Worm (Caenorhabditis elegans) whole organism, young adult: Measurements from ENCODE around the gene clec-141.
A peak's percentile ranks its signal among the peaks of the same experiment; 100 is the strongest.

ENCODE experiments used
- B0261.1 ChIP-seq: sonication (generic microtip); optimal IDR thresholded peaks from 2 replicates; lab custom pipeline; 2016; ENCODE audit warnings: mild to moderate bottlenecking, missing genetic modification characterization, moderate library complexity, missing compliant biosample characterization
- B0336.3 ChIP-seq: fragments of 200-800 bp; sonication (Bioruptor generic); IDR thresholded peaks from 2 replicates; pipeline ENCODE4 v1.3.6; 2022; ENCODE audit warnings: missing genetic modification characterization, missing compliant biosample characterization
- D2030.7 ChIP-seq: fragments of 200-800 bp; sonication (Bioruptor generic); IDR thresholded peaks from 2 replicates; pipeline ENCODE4 v1.3.6; 2022; ENCODE audit warnings: missing genetic modification reagents, missing genetic modification characterization, missing compliant biosample characterization
- F10E7.11 ChIP-seq: sonication (generic microtip); optimal IDR thresholded peaks from 2 replicates; lab custom pipeline; 2017; ENCODE audit warnings: mild to moderate bottlenecking, missing genetic modification characterization, moderate library complexity, missing compliant biosample characterization
- F22D6.2 ChIP-seq: sonication (generic microtip); optimal IDR thresholded peaks from 2 replicates; lab custom pipeline; 2016; ENCODE audit warnings: mild to moderate bottlenecking, missing genetic modification characterization, missing compliant biosample characterization
- F33H1.4 ChIP-seq: fragments of 200-800 bp; sonication (Bioruptor generic); IDR thresholded peaks from 2 replicates; pipeline ENCODE4 v1.3.6; 2022; ENCODE audit warnings: missing genetic modification reagents, missing genetic modification characterization, missing compliant biosample characterization
- F55B11.4 ChIP-seq: sonication (generic microtip); optimal IDR thresholded peaks from 2 replicates; lab custom pipeline; 2016; ENCODE audit warnings: missing compliant biosample characterization, missing genetic modification characterization, borderline replicate concordance; ENCODE audit not compliant: insufficient read depth
- F57A8.1 ChIP-seq: fragments of 200-800 bp; sonication (Bioruptor generic); optimal IDR thresholded peaks from 2 replicates; lab custom pipeline; 2018; ENCODE audit warnings: mild to moderate bottlenecking, missing genetic modification characterization, moderate library complexity, missing compliant biosample characterization
- F57C9.4 ChIP-seq: sonication (generic microtip); optimal IDR thresholded peaks from 2 replicates; lab custom pipeline; 2017; ENCODE audit warnings: mild to moderate bottlenecking, missing genetic modification characterization, missing compliant biosample characterization
- Y53F4B.3 ChIP-seq: fragments of 200-800 bp; sonication (Bioruptor generic); IDR thresholded peaks from 2 replicates; pipeline ENCODE4 v1.3.6; 2022; ENCODE audit warnings: missing genetic modification reagents, missing genetic modification characterization, missing compliant biosample characterization
- Y53G8AR.9 ChIP-seq: fragments of 200-800 bp; sonication (Bioruptor generic); conservative IDR thresholded peaks from 2 replicates; pipeline ENCODE4 v1.3.6; 2022; ENCODE audit warnings: missing genetic modification reagents, missing genetic modification characterization, missing compliant biosample characterization
- Y56A3A.18 ChIP-seq: fragments of 200-800 bp; sonication (Bioruptor generic); IDR thresholded peaks from 2 replicates; pipeline ENCODE4 v1.3.6; 2022; ENCODE audit warnings: missing genetic modification reagents, missing genetic modification characterization, missing compliant biosample characterization
- aptf-3 ChIP-seq: fragments of 200-800 bp; sonication (Bioruptor generic); IDR thresholded peaks from 2 replicates; pipeline ENCODE4 v1.3.6; 2022; ENCODE audit warnings: missing genetic modification characterization, missing compliant biosample characterization
- attf-3 ChIP-seq: fragments of 200-800 bp; sonication (Bioruptor generic); conservative IDR thresholded peaks from 2 replicates; pipeline ENCODE4 v1.3.6; 2022; ENCODE audit warnings: missing genetic modification reagents, missing genetic modification characterization, missing compliant biosample characterization
- bed-2 ChIP-seq: fragments of 200-800 bp; sonication (Bioruptor generic); IDR thresholded peaks from 2 replicates; pipeline ENCODE4 v1.3.6; 2022; ENCODE audit warnings: missing genetic modification reagents, missing genetic modification characterization, missing compliant biosample characterization
- cebp-2 ChIP-seq: fragments of 200-800 bp; sonication (Bioruptor generic); IDR thresholded peaks from 2 replicates; pipeline ENCODE4 v1.3.6; 2022; ENCODE audit warnings: missing genetic modification characterization, missing compliant biosample characterization
- ceh-79 ChIP-seq: sonication (generic microtip); optimal IDR thresholded peaks from 2 replicates; lab custom pipeline; 2017; ENCODE audit warnings: mild to moderate bottlenecking, missing genetic modification characterization, missing compliant biosample characterization
- die-1 ChIP-seq: sonication (generic microtip); optimal IDR thresholded peaks from 2 replicates; lab custom pipeline; 2016; ENCODE audit warnings: missing genotype, mild to moderate bottlenecking, missing genetic modification characterization, missing compliant biosample characterization
- dpff-1 ChIP-seq: sonication (generic microtip); optimal IDR thresholded peaks from 2 replicates; lab custom pipeline; 2017; ENCODE audit warnings: mild to moderate bottlenecking, missing genetic modification characterization, missing compliant biosample characterization
- dpl-1 ChIP-seq: fragments of 150-350 bp; optimal IDR thresholded peaks from 2 replicates; lab custom pipeline; 2014; ENCODE audit warnings: missing biosample characterization, missing genetic modification reagents, missing genetic modification characterization
- efl-1 ChIP-seq: fragments of 150-350 bp; optimal IDR thresholded peaks from 2 replicates; lab custom pipeline; 2014; ENCODE audit warnings: missing biosample characterization, missing genetic modification reagents, missing genetic modification characterization
- egl-18 ChIP-seq: fragments of 200-800 bp; sonication (Bioruptor generic); IDR thresholded peaks from 2 replicates; pipeline ENCODE4 v1.3.6; 2022; ENCODE audit warnings: missing genetic modification reagents, missing genetic modification characterization, missing compliant biosample characterization
- egl-44 ChIP-seq: fragments of 200-800 bp; sonication (Bioruptor generic); IDR thresholded peaks from 2 replicates; pipeline ENCODE4 v1.3.6; 2022; ENCODE audit warnings: missing genetic modification reagents, missing genetic modification characterization, missing compliant biosample characterization
- him-1 ChIP-seq: sonication (generic microtip); optimal IDR thresholded peaks from 2 replicates; lab custom pipeline; 2016; ENCODE audit warnings: missing genotype, missing genetic modification reagents, missing genetic modification characterization, missing compliant biosample characterization
- hrde-1 ChIP-seq: sonication (generic microtip); optimal IDR thresholded peaks from 2 replicates; lab custom pipeline; 2016; ENCODE audit warnings: missing genetic modification characterization, mild to moderate bottlenecking, missing compliant biosample characterization, moderate library complexity, missing genotype, missing genetic modification reagents, borderline replicate concordance
- lag-1 ChIP-seq: fragments of 200-800 bp; sonication (Bioruptor generic); IDR thresholded peaks from 2 replicates; pipeline ENCODE4 v1.3.6; 2022; ENCODE audit warnings: missing genetic modification reagents, missing genetic modification characterization, missing compliant biosample characterization
- let-526 ChIP-seq: fragments of 200-800 bp; sonication (Bioruptor generic); IDR thresholded peaks from 2 replicates; pipeline ENCODE4 v1.3.6; 2022; ENCODE audit warnings: missing genetic modification reagents, missing genetic modification characterization, missing compliant biosample characterization
- let-607 ChIP-seq, 2 experiments: fragments of 200-800 bp in 1 of 2; sonication (Bioruptor generic) in 1 of 2; sonication (generic microtip) in 1 of 2; optimal IDR thresholded peaks; 2 replicates each; lab custom pipeline; 2016 to 2018; ENCODE audit warnings: mild to moderate bottlenecking in 2 of 2, missing compliant biosample characterization in 2 of 2, missing genetic modification characterization in 2 of 2, moderate library complexity in 2 of 2, missing genotype in 1 of 2
- lin-26 ChIP-seq: fragments of 200-800 bp; sonication (Bioruptor generic); IDR thresholded peaks from 2 replicates; pipeline ENCODE4 v1.3.6; 2022; ENCODE audit warnings: missing genetic modification reagents, missing genetic modification characterization, missing compliant biosample characterization
- lin-40 ChIP-seq: sonication (generic microtip); optimal IDR thresholded peaks from 2 replicates; lab custom pipeline; 2016; ENCODE audit warnings: missing genetic modification characterization, mild to moderate bottlenecking, missing compliant biosample characterization, missing genotype, missing genetic modification reagents
- lir-1 ChIP-seq: fragments of 200-800 bp; sonication (Bioruptor generic); conservative IDR thresholded peaks from 2 replicates; pipeline ENCODE4 v1.3.6; 2022; ENCODE audit warnings: missing genetic modification reagents, missing genetic modification characterization, missing compliant biosample characterization
- lsl-1 ChIP-seq: fragments of 200-800 bp; sonication (Bioruptor generic); optimal IDR thresholded peaks from 2 replicates; lab custom pipeline; 2018; ENCODE audit warnings: mild to moderate bottlenecking, missing genetic modification characterization, moderate library complexity, missing compliant biosample characterization
- mel-28 ChIP-seq: sonication (generic microtip); optimal IDR thresholded peaks from 2 replicates; lab custom pipeline; 2016; ENCODE audit warnings: borderline replicate concordance, mild to moderate bottlenecking, missing genetic modification characterization, missing compliant biosample characterization
- mes-4 ChIP-seq: sonication (generic microtip); optimal IDR thresholded peaks from 2 replicates; lab custom pipeline; 2016; ENCODE audit warnings: missing genotype, missing genetic modification characterization, missing compliant biosample characterization
- nhr-80 ChIP-seq: sonication (generic microtip); optimal IDR thresholded peaks from 2 replicates; lab custom pipeline; 2016; ENCODE audit warnings: missing genetic modification characterization, missing compliant biosample characterization
- pbrm-1 ChIP-seq: fragments of 200-800 bp; sonication (Bioruptor generic); IDR thresholded peaks from 2 replicates; pipeline ENCODE4 v1.3.6; 2022; ENCODE audit warnings: missing genetic modification reagents, missing genetic modification characterization, missing compliant biosample characterization
- pha-4 ChIP-seq: fragments of 150-350 bp; sonication (generic microtip); optimal IDR thresholded peaks from 2 replicates; lab custom pipeline; 2014; ENCODE audit warnings: missing biosample characterization, missing genetic modification reagents, missing genetic modification characterization
- rcor-1 ChIP-seq: fragments of 200-800 bp; sonication (Bioruptor generic); IDR thresholded peaks from 2 replicates; pipeline ENCODE4 v1.3.6; 2022; ENCODE audit warnings: missing genetic modification reagents, missing genetic modification characterization, missing compliant biosample characterization
- repo-1 ChIP-seq: sonication (generic microtip); optimal IDR thresholded peaks from 2 replicates; lab custom pipeline; 2017; ENCODE audit warnings: mild to moderate bottlenecking, missing genetic modification characterization, missing compliant biosample characterization
- rpc-1 ChIP-seq, 2 experiments: fragments of 150-350 bp in 1 of 2; sonication (generic microtip) in 1 of 2; optimal IDR thresholded peaks; 2 replicates each; lab custom pipeline; 2014 to 2018; ENCODE audit warnings: missing biosample characterization in 1 of 2, missing genetic modification characterization in 1 of 2, missing genetic modification reagents in 1 of 2, missing genotype in 1 of 2
- snpc-3.4 ChIP-seq: sonication (generic microtip); optimal IDR thresholded peaks from 2 replicates; lab custom pipeline; 2017; ENCODE audit warnings: missing genetic modification characterization, mild to moderate bottlenecking, missing compliant biosample characterization, antibody characterized with exemption, moderate library complexity, missing genotype, missing genetic modification reagents
- tbx-9 ChIP-seq: sonication (generic microtip); optimal IDR thresholded peaks from 2 replicates; lab custom pipeline; 2016; ENCODE audit warnings: borderline replicate concordance, missing genetic modification characterization, inconsistent platforms, missing compliant biosample characterization
- unc-62 ChIP-seq: fragments of 150-350 bp; optimal IDR thresholded peaks from 2 replicates; lab custom pipeline; 2014; ENCODE audit warnings: missing biosample characterization, missing genetic modification reagents, missing genetic modification characterization
- xnd-1 ChIP-seq: sonication (generic microtip); optimal IDR thresholded peaks from 2 replicates; lab custom pipeline; 2016; ENCODE audit warnings: missing genotype, missing genetic modification reagents, missing genetic modification characterization, missing compliant biosample characterization
- zim-3 ChIP-seq: sonication (generic microtip); optimal IDR thresholded peaks from 2 replicates; lab custom pipeline; 2017; ENCODE audit warnings: mild to moderate bottlenecking, missing genetic modification characterization, moderate library complexity, missing compliant biosample characterization
- ztf-22 ChIP-seq: fragments of 200-800 bp; sonication (Bioruptor generic); optimal IDR thresholded peaks from 2 replicates; lab custom pipeline; 2018; ENCODE audit warnings: mild to moderate bottlenecking, missing genetic modification characterization, moderate library complexity, missing compliant biosample characterization
- ztf-28 ChIP-seq: fragments of 200-800 bp; sonication (Bioruptor generic); IDR thresholded peaks from 2 replicates; pipeline ENCODE4 v1.3.6; 2022; ENCODE audit warnings: missing genetic modification reagents, missing genetic modification characterization, missing compliant biosample characterization
- ztf-6 ChIP-seq: fragments of 200-800 bp; sonication (Bioruptor generic); IDR thresholded peaks from 2 replicates; pipeline ENCODE4 v1.3.6; 2022; ENCODE audit warnings: missing genetic modification reagents, missing genetic modification characterization, missing compliant biosample characterization

The clec-141 gene

ce11 chrII:5389831-5390323 is 17.6 kb downstream of the clec-141 start, which contains the start of gene ndx-6 (continued):
- TF ChIP-seq let-526 (GFP tag; lab: Robert Waterston, UW) (no peak), cebp-2 (GFP tag; lab: Robert Waterston, UW) (no peak), lsl-1 (peak; percentile 46), ceh-79 (tag; lab: Kevin White, UChicago) (no peak), xnd-1 (tag; lab: Kevin White, UChicago) (peak; percentile 26), unc-62 (no peak), ztf-28 (GFP tag; lab: Robert Waterston, UW) (no peak), rpc-1 (optimal IDR thresholded peaks at IDR 0.05; lab: Kevin White, UChicago) (no peak), rpc-1 (tag; optimal IDR thresholded peaks at IDR 0.05; lab: Kevin White, UChicago) (no peak), Y56A3A.18 (GFP tag; lab: Robert Waterston, UW) (no peak), egl-18 (GFP tag; lab: Robert Waterston, UW) (no peak), attf-3 (GFP tag; lab: Robert Waterston, UW) (0 out of 2 replicates have a peak, but pooled peaks have one; percentile 33), efl-1 (GFP tag; lab: Kevin White, UChicago) (peak; percentile 85), F22D6.2 (no peak), mes-4 (no peak), dpff-1 (no peak), repo-1 (peak; percentile 58), ztf-6 (GFP tag; lab: Robert Waterston, UW) (no peak), nhr-80 (tag; lab: Kevin White, UChicago) (peak; percentile 40), bed-2 (GFP tag; lab: Robert Waterston, UW) (no peak), egl-44 (GFP tag; lab: Robert Waterston, UW) (no peak), mel-28 (no peak), die-1 (tag; lab: Kevin White, UChicago) (no peak), D2030.7 (GFP tag; lab: Robert Waterston, UW) (0 out of 2 replicates have a peak, but pooled peaks have one; percentile 17), F10E7.11 (tag; lab: Kevin White, UChicago) (no peak), him-1 (tag; lab: Kevin White, UChicago) (no peak), pha-4 (tag; lab: Kevin White, UChicago) (peak; percentile 50), lag-1 (GFP tag; lab: Robert Waterston, UW) (no peak), lir-1 (GFP tag; lab: Robert Waterston, UW) (no peak), let-607 (tag; optimal IDR thresholded peaks at IDR 0.05; lab: Kevin White, UChicago) (peak in 1 of 2 experiments; percentile 52), lin-26 (GFP tag; lab: Robert Waterston, UW) (no peak), F55B11.4 (tag; lab: Kevin White, UChicago) (no peak), lin-40 (tag; lab: Kevin White, UChicago) (peak; percentile 80), aptf-3 (GFP tag; lab: Robert Waterston, UW) (no peak), tbx-9 (tag; lab: Kevin White, UChicago) (no peak), F57A8.1 (peak; percentile 14), F57C9.4 (tag; lab: Kevin White, UChicago) (no peak), Y53G8AR.9 (GFP tag; lab: Robert Waterston, UW) (peak; percentile 78), snpc-3.4 (peak; percentile 40), hrde-1 (tag; lab: Kevin White, UChicago) (no peak), rcor-1 (GFP tag; lab: Robert Waterston, UW) (peak; percentile 79), zim-3 (tag; lab: Kevin White, UChicago) (no peak), pbrm-1 (GFP tag; lab: Robert Waterston, UW) (peak; percentile 52; the same call in 1 of the 2 replicates), B0261.1 (tag; lab: Kevin White, UChicago) (no peak), ztf-22 (GFP tag; lab: Kevin White, UChicago) (no peak), Y53F4B.3 (no peak), B0336.3 (GFP tag; lab: Robert Waterston, UW) (0 out of 2 replicates have a peak, but pooled peaks have one; percentile 55), F33H1.4 (GFP tag; lab: Robert Waterston, UW) (peak; percentile 58), dpl-1 (GFP tag; lab: Kevin White, UChicago) (peak; percentile 92)
